Worm (Caenorhabditis elegans) whole organism, L4/young adult: ENCODE measurements around the gene T21D12.14.

ENCODE experiments used
- W03F9.2 ChIP-seq: fragments of 150-350 bp; optimal IDR thresholded peaks from 2 replicates; lab custom pipeline; 2014; ENCODE audit warnings: missing biosample characterization, missing genetic modification characterization
- dao-5 ChIP-seq: sonication (generic microtip); optimal IDR thresholded peaks from 2 replicates; lab custom pipeline; 2016; ENCODE audit warnings: missing genotype, missing genetic modification characterization, moderate library complexity, missing compliant biosample characterization
- him-1 ChIP-seq: sonication (generic microtip); optimal IDR thresholded peaks from 2 replicates; lab custom pipeline; 2016; ENCODE audit warnings: missing genotype, missing genetic modification reagents, missing genetic modification characterization, missing compliant biosample characterization

ce11 chrIV:266148-266547, 21.8 kb downstream of the T21D12.14 start, which contains the start of gene T21D12.12:
- TF ChIP-seq W03F9.2: no peak
- TF ChIP-seq dao-5 (tag; lab: Kevin White, UChicago): no peak
- no peak for TF ChIP-seq him-1
